Worm (Caenorhabditis elegans) whole organism, L4 larva: Measurements from ENCODE around the gene dpy-1.
"Not testable (repeated sequence)": the region's sequence is repeated elsewhere in the genome, so short reads cannot be mapped to it uniquely, and the experiment has no call there.

Experiments used
- F26F4.8 ChIP-seq: fragments of 200-800 bp; sonication (Bioruptor generic); conservative IDR thresholded peaks from 2 replicates; pipeline ENCODE4 v1.3.6; 2022; ENCODE audit warnings: missing genetic modification characterization, missing compliant biosample characterization
- T26A8.4 ChIP-seq: fragments of 200-800 bp; sonication (Bioruptor generic); IDR thresholded peaks from 2 replicates; pipeline ENCODE4 v1.3.6; 2022; ENCODE audit warnings: missing genetic modification characterization, missing compliant biosample characterization
- Y105C5A.15 ChIP-seq: fragments of 200-800 bp; sonication (Bioruptor generic); IDR thresholded peaks from 2 replicates; pipeline ENCODE4 v1.3.6; 2022; ENCODE audit warnings: missing genetic modification characterization, missing compliant biosample characterization
- Y5F2A.4 ChIP-seq: fragments of 200-800 bp; sonication (Bioruptor generic); optimal IDR thresholded peaks from 2 replicates; lab custom pipeline; 2018; ENCODE audit warnings: mild to moderate bottlenecking, missing genetic modification characterization, missing compliant biosample characterization
- ZK337.2 ChIP-seq: fragments of 200-800 bp; sonication (Bioruptor generic); IDR thresholded peaks from 2 replicates; pipeline ENCODE4 v1.3.6; 2022; ENCODE audit warnings: missing genetic modification reagents, missing genetic modification characterization, missing compliant biosample characterization
- aha-1 ChIP-seq: fragments of 150-350 bp; peaks from one replicate; lab custom pipeline; 2014; ENCODE audit warnings: missing biosample characterization, missing genetic modification characterization
- ama-1 ChIP-seq: fragments of 150-350 bp; optimal IDR thresholded peaks from 2 replicates; lab custom pipeline; 2014; ENCODE audit warnings: inconsistent platforms, mixed read lengths
- ceh-20 ChIP-seq: fragments of 200-800 bp; sonication (Bioruptor generic); IDR thresholded peaks from 2 replicates; pipeline ENCODE4 v1.3.6; 2022; ENCODE audit warnings: missing genetic modification reagents, missing genetic modification characterization, missing compliant biosample characterization
- ceh-82 ChIP-seq: sonication (generic microtip); optimal IDR thresholded peaks from 2 replicates; lab custom pipeline; 2017; ENCODE audit warnings: missing biosample characterization, missing genetic modification characterization
- cey-2 ChIP-seq: sonication (generic microtip); optimal IDR thresholded peaks from 3 replicates; lab custom pipeline; 2017; ENCODE audit warnings: missing genetic modification characterization, mild to moderate bottlenecking, missing compliant biosample characterization, antibody characterized with exemption, borderline replicate concordance; ENCODE audit not compliant: insufficient read depth
- dmd-6 ChIP-seq: fragments of 200-800 bp; sonication (Bioruptor generic); IDR thresholded peaks from 2 replicates; pipeline ENCODE4 v1.3.6; 2022; ENCODE audit warnings: missing genetic modification reagents, missing genetic modification characterization, missing compliant biosample characterization
- dmd-9 ChIP-seq: fragments of 200-800 bp; sonication (Bioruptor generic); IDR thresholded peaks from 2 replicates; pipeline ENCODE4 v1.3.6; 2022; ENCODE audit warnings: missing genetic modification reagents, missing genetic modification characterization, missing compliant biosample characterization
- dve-1 ChIP-seq: sonication (generic microtip); optimal IDR thresholded peaks from 2 replicates; lab custom pipeline; 2017; ENCODE audit warnings: antibody characterized with exemption, mild to moderate bottlenecking, missing genetic modification characterization, missing compliant biosample characterization; ENCODE audit not compliant: insufficient read depth
- egl-43 ChIP-seq: fragments of 200-800 bp; sonication (Bioruptor generic); IDR thresholded peaks from 2 replicates; pipeline ENCODE4 v1.3.6; 2022; ENCODE audit warnings: missing genetic modification reagents, missing genetic modification characterization, missing compliant biosample characterization
- fkh-10 ChIP-seq: fragments of 150-350 bp; optimal IDR thresholded peaks from 2 replicates; lab custom pipeline; 2014; ENCODE audit warnings: missing biosample characterization, missing genetic modification reagents, missing genetic modification characterization
- hlh-11 ChIP-seq: fragments of 200-800 bp; sonication (Bioruptor generic); optimal IDR thresholded peaks from 2 replicates; lab custom pipeline; 2018; ENCODE audit warnings: mild to moderate bottlenecking, missing genetic modification characterization, missing compliant biosample characterization
- hlh-30 ChIP-seq: sonication (generic microtip); optimal IDR thresholded peaks from 2 replicates; lab custom pipeline; 2017; ENCODE audit warnings: antibody characterized with exemption, mild to moderate bottlenecking, missing genetic modification characterization, missing compliant biosample characterization; ENCODE audit not compliant: insufficient read depth
- hmg-1.1 ChIP-seq: fragments of 200-800 bp; sonication (Bioruptor generic); IDR thresholded peaks from 2 replicates; pipeline ENCODE4 v1.3.6; 2022; ENCODE audit warnings: missing genetic modification reagents, missing genetic modification characterization, missing compliant biosample characterization
- lim-7 ChIP-seq: fragments of 200-800 bp; sonication (Bioruptor generic); IDR thresholded peaks from 2 replicates; pipeline ENCODE4 v1.3.6; 2022; ENCODE audit warnings: missing genetic modification characterization, missing compliant biosample characterization
- lin-1 ChIP-seq: fragments of 200-800 bp; sonication (Bioruptor generic); IDR thresholded peaks from 2 replicates; pipeline ENCODE4 v1.3.6; 2022; ENCODE audit warnings: missing genetic modification reagents, missing genetic modification characterization, missing compliant biosample characterization
- lin-38 ChIP-seq: fragments of 200-800 bp; sonication (Bioruptor generic); IDR thresholded peaks from 2 replicates; pipeline ENCODE4 v1.3.6; 2022; ENCODE audit warnings: missing genetic modification reagents, missing genetic modification characterization, missing compliant biosample characterization
- lsy-2 ChIP-seq, 2 experiments: fragments of 150-350 bp in 1 of 2; sonication (generic microtip) in 1 of 2; optimal IDR thresholded peaks; 2 replicates each; lab custom pipeline; 2014 to 2017; ENCODE audit warnings: missing biosample characterization in 2 of 2, missing genetic modification characterization in 2 of 2
- mdl-1 ChIP-seq, 2 experiments: fragments of 150-350 bp in 1 of 2; sonication (generic microtip) in 1 of 2; optimal IDR thresholded peaks; 2 replicates each; lab custom pipeline; 2014 to 2017; ENCODE audit warnings: missing biosample characterization in 2 of 2, missing genetic modification characterization in 2 of 2
- mep-1 ChIP-seq: fragments of 150-350 bp; sonication (generic microtip); optimal IDR thresholded peaks from 3 replicates; lab custom pipeline; 2014; ENCODE audit warnings: missing biosample characterization, missing genetic modification characterization
- mes-2 ChIP-seq: sonication (generic microtip); optimal IDR thresholded peaks from 2 replicates; lab custom pipeline; 2016; ENCODE audit warnings: missing genotype, mild to moderate bottlenecking, missing genetic modification characterization, missing compliant biosample characterization; ENCODE audit not compliant: poor library complexity, severe bottlenecking
- nhr-42 ChIP-seq: fragments of 200-800 bp; sonication (Bioruptor generic); IDR thresholded peaks from 2 replicates; pipeline ENCODE4 v1.3.6; 2022; ENCODE audit warnings: missing genetic modification characterization, missing compliant biosample characterization
- nhr-6 ChIP-seq: fragments of 150-350 bp; optimal IDR thresholded peaks from 2 replicates; lab custom pipeline; 2014; ENCODE audit warnings: missing biosample characterization, missing genetic modification characterization
- pqm-1 ChIP-seq: sonication (generic microtip); optimal IDR thresholded peaks from 2 replicates; lab custom pipeline; 2017; ENCODE audit warnings: missing biosample characterization, missing genetic modification characterization
- rbr-2 ChIP-seq: sonication (generic microtip); optimal IDR thresholded peaks from 2 replicates; lab custom pipeline; 2016; ENCODE audit warnings: missing genotype, missing genetic modification characterization, missing compliant biosample characterization
- unc-130 ChIP-seq: sonication (generic microtip); optimal IDR thresholded peaks from 2 replicates; lab custom pipeline; 2016; ENCODE audit warnings: missing genetic modification reagents, missing genetic modification characterization, missing compliant biosample characterization
- unc-39 ChIP-seq: sonication (generic microtip); optimal IDR thresholded peaks from 2 replicates; lab custom pipeline; 2017; ENCODE audit warnings: missing biosample characterization, missing genetic modification characterization
- zfp-2 ChIP-seq: sonication (generic microtip); optimal IDR thresholded peaks from 2 replicates; lab custom pipeline; 2016; ENCODE audit warnings: mild to moderate bottlenecking, missing genetic modification characterization, missing compliant biosample characterization
- zip-2 ChIP-seq: fragments of 150-350 bp; optimal IDR thresholded peaks from 2 replicates; lab custom pipeline; 2014; ENCODE audit warnings: missing biosample characterization, missing genetic modification characterization

dpy-1 gene

DNA sequence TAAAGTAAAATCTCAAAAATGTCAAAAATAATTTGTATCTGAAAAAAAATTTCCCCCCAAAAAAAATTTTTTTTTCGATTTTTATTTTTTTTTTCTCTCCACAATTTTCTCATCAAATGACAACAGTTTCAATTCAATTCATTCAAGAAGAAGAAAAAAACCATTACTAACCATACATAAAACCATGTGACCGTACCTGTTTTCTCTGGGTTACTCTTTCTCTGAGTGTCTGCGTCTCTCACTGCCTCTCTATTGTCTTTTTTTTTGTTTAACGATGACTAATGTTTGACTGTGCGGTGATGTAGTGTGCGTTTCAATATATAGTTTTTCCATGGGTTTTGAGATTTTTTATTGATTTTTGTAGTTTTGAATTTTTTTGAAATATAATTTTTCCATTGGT is 42.9 kb upstream of the dpy-1 start (continued):
- no peak for TF ChIP-seq lim-7 (GFP tag; lab: Robert Waterston, UW)
- TF ChIP-seq ZK337.2 (GFP tag; lab: Robert Waterston, UW), result no peak
- TF ChIP-seq ama-1 (lab: Kevin White, UChicago), result no peak
- TF ChIP-seq, all 104 proteins: peak for 26

DNA sequence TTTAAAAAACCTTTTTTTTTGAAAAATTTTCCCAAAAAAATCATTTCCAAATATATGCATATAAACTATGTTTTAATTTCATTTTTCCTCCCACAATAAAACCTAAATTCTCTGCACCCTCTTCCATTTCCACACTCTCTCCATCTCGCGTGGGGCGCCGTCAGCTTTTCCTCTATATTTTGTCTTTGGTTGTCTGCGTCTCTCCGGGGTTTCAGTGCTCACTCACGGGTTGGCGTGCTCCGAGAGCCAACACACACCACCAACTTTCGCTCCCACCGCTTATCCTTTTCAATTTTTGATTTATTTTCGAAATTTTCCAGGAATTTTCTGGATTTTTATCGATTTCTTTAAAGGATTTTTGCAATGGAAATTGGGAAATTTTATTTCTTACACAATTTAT is 41.6 kb upstream of the dpy-1 start:
- peak; percentile 23 for TF ChIP-seq mep-1 (tag; lab: Kevin White, UChicago)
- peak; percentile 81 for TF ChIP-seq hlh-30 (tag; lab: Kevin White, UChicago)
- TF ChIP-seq dmd-6 (GFP tag; lab: Robert Waterston, UW), result 0 out of 2 replicates have a peak, but pooled peaks have one; percentile 18
- peak; percentile 39 for TF ChIP-seq hlh-11 (tag; lab: Kevin White, UChicago)
- peak in 1 of 2 experiments; percentile 41 for TF ChIP-seq mdl-1 (tag; optimal IDR thresholded peaks at IDR 0.05; lab: Kevin White, UChicago)
- TF ChIP-seq ama-1 (lab: Kevin White, UChicago), result no peak
- TF ChIP-seq dve-1, result peak; percentile 31
- no peak for TF ChIP-seq cey-2 (tag; lab: Kevin White, UChicago)
- TF ChIP-seq hmg-1.1, result peak; percentile 59
- TF ChIP-seq lsy-2 (tag; optimal IDR thresholded peaks at IDR 0.05; lab: Kevin White, UChicago), result peak in 1 of 2 experiments; percentile 44
- TF ChIP-seq rbr-2 (tag; lab: Kevin White, UChicago), result peak; percentile 1
- TF ChIP-seq aha-1, result no peak
- no peak for TF ChIP-seq F26F4.8 (GFP tag; lab: Robert Waterston, UW)
- TF ChIP-seq zfp-2, result no peak
- no peak for TF ChIP-seq lin-38 (GFP tag; lab: Robert Waterston, UW)
- TF ChIP-seq Y5F2A.4 (GFP tag; lab: Kevin White, UChicago), result no peak
- TF ChIP-seq mes-2, result peak; percentile 33
- TF ChIP-seq Y105C5A.15 (GFP tag; lab: Robert Waterston, UW), result no peak

DNA sequence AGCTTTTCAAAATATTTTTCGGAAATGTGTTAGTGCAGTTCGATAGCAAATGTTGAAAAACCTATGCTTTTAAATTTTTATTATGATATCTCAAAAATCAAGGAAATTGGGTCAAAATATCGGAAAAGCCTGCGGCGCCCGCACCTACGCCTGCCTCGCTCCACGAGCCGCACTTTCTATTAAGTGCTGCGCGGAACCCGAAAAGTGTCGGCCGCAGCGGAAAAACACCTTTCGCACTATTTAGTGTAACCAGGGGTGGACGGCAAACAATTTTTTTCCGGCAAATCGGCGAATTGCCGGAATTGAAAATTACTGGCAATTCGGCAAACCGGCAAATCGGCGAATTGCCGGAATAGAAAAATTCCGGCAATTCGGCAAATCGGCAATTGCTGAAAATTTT is 37.0 kb upstream of the dpy-1 start:
- TF ChIP-seq pqm-1, result no peak
- TF ChIP-seq ceh-82 (tag; lab: Kevin White, UChicago), result no peak
- TF ChIP-seq T26A8.4, result no peak
- no peak for TF ChIP-seq lin-1
- no peak for TF ChIP-seq dmd-9
- no peak for TF ChIP-seq nhr-6 (tag; lab: Kevin White, UChicago)

DNA sequence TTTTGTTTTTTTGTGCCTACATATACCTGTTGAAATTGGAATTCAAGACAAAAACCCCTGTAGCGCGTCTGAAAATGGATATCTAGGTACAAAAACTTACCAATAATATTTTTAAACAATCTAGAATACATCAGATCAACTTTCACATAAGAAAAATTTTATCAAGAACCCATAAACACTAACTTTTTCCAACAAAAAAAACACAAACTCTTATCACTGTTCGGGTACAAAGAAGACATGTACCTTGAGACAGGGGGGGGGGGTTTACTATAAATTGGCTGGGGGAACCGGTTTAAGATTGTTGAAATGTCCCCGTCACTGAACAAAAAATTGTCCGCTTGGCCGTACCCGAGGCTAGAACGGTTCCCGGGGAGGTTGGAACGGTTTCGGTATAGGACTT is 34.7 kb upstream of the dpy-1 start, which contains the start of gene cpt-3:
Gene cpt-3, plus strand, starts transcription at position 301 of the 400 bp plus-strand sequence.
- not testable (repeated sequence) for TF ChIP-seq unc-39 (tag; lab: Kevin White, UChicago); ceh-20; unc-130

DNA sequence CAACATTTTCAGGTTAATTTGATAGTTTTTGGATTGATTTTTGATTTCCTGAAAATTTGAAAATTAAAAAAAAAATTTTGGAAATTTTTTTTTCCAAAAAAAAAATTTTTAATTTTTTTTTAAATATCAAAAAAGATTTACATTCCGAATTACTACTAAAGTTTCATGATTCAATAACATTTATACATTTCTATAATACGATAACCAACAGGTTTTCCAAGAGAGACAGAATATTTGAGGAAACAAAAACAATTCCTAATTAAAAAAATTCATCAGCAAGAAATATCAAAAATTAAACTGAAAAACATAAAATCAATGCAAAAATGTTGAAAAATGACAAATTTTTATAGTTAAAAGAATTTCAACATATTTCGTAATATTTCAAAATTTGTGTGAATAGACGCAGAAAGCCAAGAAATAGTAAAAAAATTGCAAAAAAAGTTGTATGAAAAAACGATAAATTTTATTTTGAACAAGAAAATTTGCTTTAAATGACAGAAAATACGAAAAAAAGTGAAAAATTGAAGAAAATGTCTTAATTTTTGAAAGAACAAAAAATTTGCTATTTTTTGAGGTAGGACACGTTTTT is 28.8 kb upstream of the dpy-1 start, which contains the start of gene Y39A3A.4:
Gene Y39A3A.4, minus strand, starts transcription at position 51 of the 589 bp plus-strand sequence.
- TF ChIP-seq egl-43 (GFP tag; lab: Robert Waterston, UW) (no peak), zfp-2 (no peak), zip-2 (tag; lab: Kevin White, UChicago) (peak; percentile 93), nhr-42 (GFP tag; lab: Robert Waterston, UW) (no peak), dve-1 (no peak), fkh-10 (GFP tag; lab: Kevin White, UChicago) (no peak)
